Fruit fly (Drosophila melanogaster) whole organism, embryonic: ENCODE results near the gene Cpr67Fa2.

ENCODE experiments used
- ATbp ChIP-seq: fragments of 200-800 bp; sonication (Bioruptor generic); optimal IDR thresholded peaks from 2 replicates; lab custom pipeline; 2017; ENCODE audit warnings: missing biosample characterization, mild to moderate bottlenecking, missing genetic modification characterization, missing genetic modification reagents
- B-H2 ChIP-seq: fragments of 200-800 bp; sonication (Bioruptor generic); optimal IDR thresholded peaks from 2 replicates; lab custom pipeline; 2018; ENCODE audit warnings: missing biosample characterization, mild to moderate bottlenecking, missing genetic modification characterization
- Blimp-1 ChIP-seq: fragments of 200-800 bp; sonication (Bioruptor generic); optimal IDR thresholded peaks from 3 replicates; lab custom pipeline; 2018; ENCODE audit warnings: missing biosample characterization, missing genetic modification characterization, mild to moderate bottlenecking, moderate library complexity, missing genetic modification reagents
- CG10565 ChIP-seq: fragments of 200-800 bp; sonication (Bioruptor generic); optimal IDR thresholded peaks from 3 replicates; lab custom pipeline; 2016; ENCODE audit warnings: missing biosample characterization, mild to moderate bottlenecking, missing genetic modification characterization
- CG12155 ChIP-seq: fragments of 200-800 bp; sonication (Bioruptor generic); optimal IDR thresholded peaks from 3 replicates; lab custom pipeline; 2016; ENCODE audit warnings: missing biosample characterization, missing genetic modification characterization
- CG12942 ChIP-seq: fragments of 200-800 bp; sonication (Bioruptor generic); optimal IDR thresholded peaks from 3 replicates; lab custom pipeline; 2016; ENCODE audit warnings: missing biosample characterization, missing genetic modification characterization
- CG15011 ChIP-seq: fragments of 200-800 bp; sonication (Bioruptor generic); optimal IDR thresholded peaks from 3 replicates; lab custom pipeline; 2018; ENCODE audit warnings: missing biosample characterization, mild to moderate bottlenecking, missing genetic modification characterization
- CG16815 ChIP-seq: fragments of 200-800 bp; sonication (Bioruptor generic); optimal IDR thresholded peaks from 3 replicates; lab custom pipeline; 2017; ENCODE audit warnings: missing biosample characterization, mild to moderate bottlenecking, missing genetic modification characterization
- CG17359 ChIP-seq: fragments of 200-800 bp; sonication (Bioruptor generic); optimal IDR thresholded peaks from 3 replicates; lab custom pipeline; 2018; ENCODE audit warnings: missing biosample characterization, mild to moderate bottlenecking, missing genetic modification characterization, moderate library complexity
- CG17612 ChIP-seq: fragments of 200-800 bp; sonication (Bioruptor generic); IDR thresholded peaks from 2 replicates; pipeline ENCODE4 v1.3.6; 2022; ENCODE audit warnings: missing biosample characterization, missing genetic modification characterization
- CG18011 ChIP-seq: fragments of 200-800 bp; sonication (Bioruptor generic); optimal IDR thresholded peaks from 2 replicates; lab custom pipeline; 2017; ENCODE audit warnings: missing biosample characterization, missing genetic modification characterization, mild to moderate bottlenecking, moderate library complexity, missing genotype
- CG2116 ChIP-seq: fragments of 200-800 bp; sonication (Bioruptor generic); optimal IDR thresholded peaks from 3 replicates; lab custom pipeline; 2018; ENCODE audit warnings: missing biosample characterization, mild to moderate bottlenecking, missing genetic modification characterization
- CG2129 ChIP-seq: fragments of 200-800 bp; sonication (Bioruptor generic); IDR thresholded peaks from 2 replicates; pipeline ENCODE4 v1.3.6; 2022; ENCODE audit warnings: missing biosample characterization, missing genetic modification characterization; ENCODE audit not compliant: partially characterized antibody
- CG3065 ChIP-seq: fragments of 200-800 bp; sonication (Bioruptor generic); optimal IDR thresholded peaks from 2 replicates; lab custom pipeline; 2016; ENCODE audit warnings: missing biosample characterization, missing genetic modification characterization
- CG33557 ChIP-seq: fragments of 200-800 bp; sonication (Bioruptor generic); optimal IDR thresholded peaks from 2 replicates; lab custom pipeline; 2019; ENCODE audit warnings: missing biosample characterization, mild to moderate bottlenecking, missing genetic modification characterization, moderate library complexity
- CG4328 ChIP-seq: fragments of 200-800 bp; sonication (Bioruptor generic); optimal IDR thresholded peaks from 3 replicates; lab custom pipeline; 2017; ENCODE audit warnings: missing biosample characterization, missing genetic modification reagents, missing genetic modification characterization
- CG4820 ChIP-seq: fragments of 200-800 bp; sonication (Bioruptor generic); optimal IDR thresholded peaks from 3 replicates; lab custom pipeline; 2016; ENCODE audit warnings: missing biosample characterization, missing genetic modification characterization
- CG6765 ChIP-seq: fragments of 200-800 bp; sonication (Bioruptor generic); optimal IDR thresholded peaks from 3 replicates; lab custom pipeline; 2017; ENCODE audit warnings: missing biosample characterization, mild to moderate bottlenecking, missing genetic modification characterization
- CG7963 ChIP-seq: fragments of 200-800 bp; sonication (Bioruptor generic); IDR thresholded peaks from 3 replicates; pipeline ENCODE4 v1.3.6; 2022; ENCODE audit warnings: missing biosample characterization, missing genetic modification characterization; ENCODE audit not compliant: partially characterized antibody
- CTCF ChIP-seq: fragments of 200-800 bp; sonication (Bioruptor generic); optimal IDR thresholded peaks from 2 replicates; lab custom pipeline; 2017; ENCODE audit warnings: missing biosample characterization, mild to moderate bottlenecking, missing genetic modification characterization, moderate library complexity
- Camta ChIP-seq: fragments of 200-800 bp; sonication (Bioruptor generic); optimal IDR thresholded peaks from 2 replicates; lab custom pipeline; 2016; ENCODE audit warnings: missing biosample characterization, missing genetic modification characterization
- CkIIα-i1 ChIP-seq: fragments of 200-800 bp; sonication (Bioruptor generic); IDR thresholded peaks from 2 replicates; pipeline ENCODE4 v1.3.6; 2022; ENCODE audit warnings: missing biosample characterization, missing genetic modification characterization
- D ChIP-seq, 2 experiments: fragments of 200-800 bp in 1 of 2; fragments of >200 bp in 1 of 2; sonication (Bioruptor generic) in 1 of 2; optimal IDR thresholded peaks; 2 replicates in 1 of 2; 3 replicates in 1 of 2; lab custom pipeline; 2017; ENCODE audit warnings: mild to moderate bottlenecking in 1 of 2, missing biosample characterization in 1 of 2, missing genetic modification characterization in 1 of 2, missing genetic modification reagents in 1 of 2
- Dbx ChIP-seq: fragments of 200-800 bp; sonication (Bioruptor generic); IDR thresholded peaks from 3 replicates; pipeline ENCODE4 v1.3.6; 2022; ENCODE audit warnings: missing biosample characterization, missing genetic modification characterization
- Dfd ChIP-seq, 2 experiments: fragments of >200 bp; optimal IDR thresholded peaks; 2 replicates each; lab custom pipeline; 2017; ENCODE audit warnings: missing biosample characterization in 2 of 2, missing genetic modification characterization in 2 of 2
- Gsc ChIP-seq: fragments of 200-800 bp; sonication (Bioruptor generic); IDR thresholded peaks from 2 replicates; pipeline ENCODE4 v1.3.6; 2022; ENCODE audit warnings: missing biosample characterization, missing genetic modification characterization
- HLHmδ ChIP-seq: fragments of 200-800 bp; sonication (Bioruptor generic); optimal IDR thresholded peaks from 2 replicates; lab custom pipeline; 2018; ENCODE audit warnings: missing biosample characterization, mild to moderate bottlenecking, missing genetic modification characterization, moderate library complexity
- Hmx ChIP-seq: fragments of 200-800 bp; sonication (Bioruptor generic); optimal IDR thresholded peaks from 2 replicates; lab custom pipeline; 2016; ENCODE audit warnings: missing biosample characterization, missing genetic modification characterization
- Mad ChIP-seq: fragments of 200-800 bp; sonication (Bioruptor generic); optimal IDR thresholded peaks from 2 replicates; lab custom pipeline; 2016; ENCODE audit warnings: missing biosample characterization, missing genetic modification characterization
- Mes4 ChIP-seq: fragments of 200-800 bp; sonication (Bioruptor generic); optimal IDR thresholded peaks from 2 replicates; lab custom pipeline; 2016; ENCODE audit warnings: missing biosample characterization, missing genetic modification characterization
- Nf-YC ChIP-seq: fragments of 200-800 bp; optimal IDR thresholded peaks from 3 replicates; lab custom pipeline; 2019; ENCODE audit warnings: missing biosample characterization, mild to moderate bottlenecking, missing genetic modification characterization, moderate library complexity
- Opbp ChIP-seq: fragments of 200-800 bp; sonication (Bioruptor generic); IDR thresholded peaks from 3 replicates; pipeline ENCODE4 v1.3.6; 2022; ENCODE audit warnings: missing biosample characterization, missing genetic modification characterization; ENCODE audit not compliant: partially characterized antibody
- Poxn ChIP-seq: fragments of 200-800 bp; sonication (Bioruptor generic); IDR thresholded peaks from 2 replicates; pipeline ENCODE4 v1.3.6; 2022; ENCODE audit warnings: missing biosample characterization, missing genetic modification characterization
- amos ChIP-seq: fragments of 200-800 bp; sonication (Bioruptor generic); IDR thresholded peaks from 2 replicates; pipeline ENCODE4 v1.3.6; 2022; ENCODE audit warnings: missing biosample characterization, missing genetic modification characterization; ENCODE audit not compliant: partially characterized antibody
- aop ChIP-seq: fragments of 200-800 bp; sonication (Bioruptor generic); IDR thresholded peaks from 2 replicates; pipeline ENCODE4 v1.3.6; 2022; ENCODE audit warnings: missing biosample characterization, missing genetic modification characterization
- chinmo ChIP-seq: fragments of 200-800 bp; sonication (Bioruptor generic); IDR thresholded peaks from 4 replicates; pipeline ENCODE4 v1.3.6; 2022; ENCODE audit warnings: missing biosample characterization, missing genetic modification characterization; ENCODE audit not compliant: partially characterized antibody
- ewg ChIP-seq: fragments of 200-800 bp; sonication (Bioruptor generic); optimal IDR thresholded peaks from 3 replicates; lab custom pipeline; 2017; ENCODE audit warnings: mild to moderate bottlenecking, missing biosample characterization, missing genetic modification reagents, missing genetic modification characterization
- gcm2 ChIP-seq: fragments of 200-800 bp; sonication (Bioruptor generic); optimal IDR thresholded peaks from 2 replicates; lab custom pipeline; 2016; ENCODE audit warnings: missing biosample characterization, missing genetic modification characterization
- grau ChIP-seq: fragments of 200-800 bp; optimal IDR thresholded peaks from 3 replicates; lab custom pipeline; 2019; ENCODE audit warnings: missing biosample characterization, mild to moderate bottlenecking, missing genetic modification characterization, moderate library complexity
- maf-S ChIP-seq: fragments of 200-800 bp; sonication (Bioruptor generic); optimal IDR thresholded peaks from 2 replicates; lab custom pipeline; 2016; ENCODE audit warnings: missing biosample characterization, missing genetic modification characterization
- pb ChIP-seq: fragments of 200-800 bp; sonication (Bioruptor generic); optimal IDR thresholded peaks from 3 replicates; lab custom pipeline; 2016; ENCODE audit warnings: missing biosample characterization, missing genetic modification characterization
- pum ChIP-seq: fragments of 200-800 bp; sonication (Bioruptor generic); optimal IDR thresholded peaks from 2 replicates; lab custom pipeline; 2016; ENCODE audit warnings: missing biosample characterization, missing genetic modification characterization
- row ChIP-seq: fragments of 200-800 bp; sonication (Bioruptor generic); IDR thresholded peaks from 3 replicates; pipeline ENCODE4 v1.3.6; 2022; ENCODE audit warnings: missing biosample characterization, missing genetic modification characterization
- schlank ChIP-seq: fragments of 200-800 bp; sonication (Bioruptor generic); optimal IDR thresholded peaks from 2 replicates; lab custom pipeline; 2018; ENCODE audit warnings: missing biosample characterization, mild to moderate bottlenecking, missing genetic modification characterization
- slou ChIP-seq: fragments of 200-800 bp; sonication (Bioruptor generic); optimal IDR thresholded peaks from 3 replicates; lab custom pipeline; 2016; ENCODE audit warnings: missing biosample characterization, missing genetic modification characterization
- ssp ChIP-seq: fragments of 200-800 bp; sonication (Bioruptor generic); IDR thresholded peaks from 2 replicates; pipeline ENCODE4 v1.3.6; 2022; ENCODE audit warnings: missing biosample characterization, missing genetic modification characterization
- tap ChIP-seq: fragments of 200-800 bp; optimal IDR thresholded peaks from 3 replicates; lab custom pipeline; 2019; ENCODE audit warnings: missing biosample characterization, mild to moderate bottlenecking, missing genetic modification characterization, moderate library complexity
- tna ChIP-seq: fragments of 200-800 bp; sonication (Bioruptor generic); IDR thresholded peaks from 2 replicates; pipeline ENCODE4 v1.3.6; 2022; ENCODE audit warnings: missing biosample characterization, missing genetic modification characterization; ENCODE audit not compliant: partially characterized antibody
- wor ChIP-seq: fragments of 200-800 bp; sonication (Bioruptor generic); IDR thresholded peaks from 2 replicates; pipeline ENCODE4 v1.3.6; 2022; ENCODE audit warnings: missing biosample characterization, missing genetic modification characterization
- zf30C ChIP-seq: fragments of 200-800 bp; sonication (Bioruptor generic); optimal IDR thresholded peaks from 3 replicates; lab custom pipeline; 2018; ENCODE audit warnings: missing biosample characterization, mild to moderate bottlenecking, missing genetic modification characterization

The Cpr67Fa2 gene

dm6 chr3L:10847790-10848492 is 43.6 kb upstream of the Cpr67Fa2 start (continued):
- TF ChIP-seq Mad (GFP tag; lab: Kevin White, UChicago) (no peak), CG4328 (GFP tag; lab: Kevin White, UChicago) (no peak), pb (GFP tag; lab: Kevin White, UChicago) (no peak), chinmo (GFP tag; lab: Robert Waterston, UW) (no peak), row (GFP tag; lab: Robert Waterston, UW) (no peak; the same call in none of the 3 replicates), CG2116 (GFP tag; lab: Kevin White, UChicago) (no peak), CG3065 (GFP tag; lab: Kevin White, UChicago) (no peak), CG6765 (GFP tag; lab: Kevin White, UChicago) (no peak), amos (no peak), CkIIα-i1 (GFP tag; lab: Robert Waterston, UW) (no peak), CG12942 (GFP tag; lab: Kevin White, UChicago) (no peak), tna (GFP tag; lab: Robert Waterston, UW) (0 out of 2 replicates have a peak, but pooled peaks have one; percentile 33), ATbp (GFP tag; lab: Kevin White, UChicago) (no peak), aop (GFP tag; lab: Robert Waterston, UW) (no peak), B-H2 (GFP tag; lab: Kevin White, UChicago) (no peak), gcm2 (GFP tag; lab: Kevin White, UChicago) (no peak), Poxn (no peak), Opbp (GFP tag; lab: Robert Waterston, UW) (no peak), schlank (tag; lab: Kevin White, UChicago) (no peak), Blimp-1 (GFP tag; lab: Kevin White, UChicago) (peak; percentile 26), CG17612 (GFP tag; lab: Robert Waterston, UW) (no peak), wor (GFP tag; lab: Robert Waterston, UW) (no peak), grau (tag; lab: Kevin White, UChicago) (peak; percentile 45), slou (no peak), CG2129 (GFP tag; lab: Robert Waterston, UW) (no peak), CG16815 (GFP tag; lab: Kevin White, UChicago) (peak; percentile 61), Camta (GFP tag; lab: Kevin White, UChicago) (no peak), tap (tag; lab: Kevin White, UChicago) (no peak), CG18011 (no peak), CG15011 (GFP tag; lab: Kevin White, UChicago) (no peak), CG4820 (GFP tag; lab: Kevin White, UChicago) (peak; percentile 19), CG12155 (no peak), Hmx (GFP tag; lab: Kevin White, UChicago) (no peak), Dfd (GFP tag; optimal IDR thresholded peaks at IDR 0.05; lab: Kevin White, UChicago) (no peak), CTCF (no peak), CG7963 (GFP tag; lab: Robert Waterston, UW) (no peak), pum (GFP tag; lab: Kevin White, UChicago) (no peak), Nf-YC (tag; lab: Kevin White, UChicago) (no peak), Dbx (GFP tag; lab: Robert Waterston, UW) (no peak), CG10565 (GFP tag; lab: Kevin White, UChicago) (no peak), ssp (GFP tag; lab: Robert Waterston, UW) (no peak), zf30C (peak; percentile 94), Mes4 (GFP tag; lab: Kevin White, UChicago) (no peak), CG17359 (tag; lab: Kevin White, UChicago) (no peak), D (optimal IDR thresholded peaks at IDR 0.05; lab: Kevin White, UChicago) (peak; percentile 73), D (GFP tag; optimal IDR thresholded peaks at IDR 0.05; lab: Kevin White, UChicago) (peak; percentile 58), maf-S (GFP tag; lab: Kevin White, UChicago) (no peak), Gsc (GFP tag; lab: Robert Waterston, UW) (no peak), ewg (GFP tag; lab: Kevin White, UChicago) (no peak), HLHmδ (GFP tag; lab: Kevin White, UChicago) (no peak), CG33557 (GFP tag; lab: Kevin White, UChicago) (peak; percentile 47)
